Fruit fly (Drosophila melanogaster): ENCODE measurements around the gene CG4511.
A peak's percentile ranks its signal among the peaks of the same experiment; 100 is the strongest.

Gene CG4511

dm6 chr3R:10881824-10882559 lies 27.7 kb downstream of the CG4511 start, which contains the start of gene Tpc1 (continued):
- TF ChIP-seq slbo (GFP tag; IDR thresholded peaks at IDR 0.05) (peak; percentile 46; the same call in 1 of the 2 replicates), CG17385 (GFP tag; optimal IDR thresholded peaks at IDR 0.05) (peak; percentile 13), CG10543 (GFP tag; optimal IDR thresholded peaks at IDR 0.05) (peak; percentile 9), CG13287 (GFP tag; IDR thresholded peaks at IDR 0.05; ENCODE audit: partially characterized antibody) (peak; percentile 92), tna (GFP tag; IDR thresholded peaks at IDR 0.05; ENCODE audit: partially characterized antibody) (peak; percentile 22; the same call in 1 of the 2 replicates), HLH4C (GFP tag; IDR thresholded peaks at IDR 0.05; ENCODE audit: partially characterized antibody) (peak; percentile 77), tin (GFP tag; optimal IDR thresholded peaks at IDR 0.05) (peak; percentile 5), Scr (GFP tag; IDR thresholded peaks at IDR 0.05; ENCODE audit: partially characterized antibody) (peak; percentile 93), Bgb (GFP tag; IDR thresholded peaks at IDR 0.05; ENCODE audit: partially characterized antibody) (peak; percentile 73), CG6765 (GFP tag; optimal IDR thresholded peaks at IDR 0.05) (no peak), eyg (GFP tag; optimal IDR thresholded peaks at IDR 0.05) (peak; percentile 39), luna (GFP tag; optimal IDR thresholded peaks at IDR 0.05) (peak; percentile 48), Sry-β (GFP tag; optimal IDR thresholded peaks at IDR 0.05) (peak; percentile 99), Stat92E (GFP tag; optimal IDR thresholded peaks at IDR 0.05) (peak in 1 of 3 experiments; percentile 54), zfh1 (GFP tag; IDR thresholded peaks at IDR 0.05) (0 out of 3 replicates have a peak, but pooled peaks have one; percentile 7), Hmx (GFP tag; optimal IDR thresholded peaks at IDR 0.05) (peak; percentile 9), scrt (GFP tag; optimal IDR thresholded peaks at IDR 0.05) (peak; percentile 47), gem (tag; optimal IDR thresholded peaks at IDR 0.05) (peak; percentile 57), Trl (optimal IDR thresholded peaks at IDR 0.05) (no peak), Trl (GFP tag; optimal IDR thresholded peaks at IDR 0.05) (peak; percentile 38), CG16863 (GFP tag; optimal IDR thresholded peaks at IDR 0.05) (peak; percentile 17), disco-r (GFP tag; optimal IDR thresholded peaks at IDR 0.05) (peak; percentile 61), fd102C (GFP tag; optimal IDR thresholded peaks at IDR 0.05) (no peak), HLHmδ (GFP tag; optimal IDR thresholded peaks at IDR 0.05) (peak; percentile 36), Six4 (GFP tag; optimal IDR thresholded peaks at IDR 0.05) (no peak), gro (GFP tag; optimal IDR thresholded peaks at IDR 0.05) (peak; percentile 63), CG4820 (GFP tag; optimal IDR thresholded peaks at IDR 0.05) (peak; percentile 6), CG13624 (GFP tag; optimal IDR thresholded peaks at IDR 0.05) (peak; percentile 81), HmgZ (tag; optimal IDR thresholded peaks at IDR 0.05) (peak; percentile 71), gsb (GFP tag; IDR thresholded peaks at IDR 0.05) (no peak), CG31388 (GFP tag; optimal IDR thresholded peaks at IDR 0.05) (no peak), Dip3 (GFP tag; optimal IDR thresholded peaks at IDR 0.05) (peak; percentile 40), CG2116 (GFP tag; optimal IDR thresholded peaks at IDR 0.05) (peak; percentile 76), bbx (GFP tag; IDR thresholded peaks at IDR 0.05; ENCODE audit: partially characterized antibody) (peak; percentile 55), ato (GFP tag; IDR thresholded peaks at IDR 0.05; ENCODE audit: partially characterized antibody) (peak; percentile 35), ci (GFP tag; IDR thresholded peaks at IDR 0.05) (peak; percentile 50; the same call in 1 of the 3 replicates), vnd (GFP tag; IDR thresholded peaks at IDR 0.05; ENCODE audit: partially characterized antibody) (peak; percentile 79), CG2712 (tag; optimal IDR thresholded peaks at IDR 0.05) (peak; percentile 56), dm (GFP tag; optimal IDR thresholded peaks at IDR 0.05) (peak; percentile 10), tx (GFP tag; optimal IDR thresholded peaks at IDR 0.05) (peak; percentile 26), ind (GFP tag; optimal IDR thresholded peaks at IDR 0.05) (peak; percentile 14), Adf1 (GFP tag; IDR thresholded peaks at IDR 0.05) (peak; percentile 46; the same call in 1 of the 2 replicates), sd (tag; optimal IDR thresholded peaks at IDR 0.05) (peak; percentile 29), hbn (GFP tag; IDR thresholded peaks at IDR 0.05; ENCODE audit: partially characterized antibody) (peak; percentile 84), chn (GFP tag; optimal IDR thresholded peaks at IDR 0.05) (peak; percentile 29)

Data from whole organism, embryonic.